Fruit fly (Drosophila melanogaster) whole organism, adult: ENCODE measurements around the gene CG34179.

Experiments used
- CG11617 ChIP-seq: fragments of 200-800 bp; sonication (Bioruptor generic); optimal IDR thresholded peaks from 2 replicates; lab custom pipeline; 2017; ENCODE audit warnings: mild to moderate bottlenecking, missing biosample characterization, missing genetic modification reagents, missing genetic modification characterization
- CG12768 ChIP-seq: fragments of 200-800 bp; sonication (Bioruptor generic); optimal IDR thresholded peaks from 2 replicates; lab custom pipeline; 2017; ENCODE audit warnings: missing biosample characterization, missing genetic modification characterization, mild to moderate bottlenecking, moderate library complexity, missing genetic modification reagents
- CG14711 ChIP-seq: fragments of 200-800 bp; sonication (Bioruptor generic); optimal IDR thresholded peaks from 2 replicates; lab custom pipeline; 2018; ENCODE audit warnings: missing biosample characterization, mild to moderate bottlenecking, missing genetic modification characterization, moderate library complexity
- CG1620 ChIP-seq: fragments of 200-800 bp; sonication (Bioruptor generic); optimal IDR thresholded peaks from 2 replicates; lab custom pipeline; 2016; ENCODE audit warnings: missing biosample characterization, missing genetic modification characterization
- CG33017 ChIP-seq: fragments of 200-800 bp; sonication (Bioruptor generic); optimal IDR thresholded peaks from 2 replicates; lab custom pipeline; 2018; ENCODE audit warnings: missing biosample characterization, mild to moderate bottlenecking, missing genetic modification characterization, moderate library complexity
- CG5204 ChIP-seq: fragments of 200-800 bp; sonication (Bioruptor generic); optimal IDR thresholded peaks from 2 replicates; lab custom pipeline; 2016; ENCODE audit warnings: missing biosample characterization, missing genetic modification characterization
- CG7045 ChIP-seq: fragments of 200-800 bp; sonication (Bioruptor generic); optimal IDR thresholded peaks from 2 replicates; lab custom pipeline; 2017; ENCODE audit warnings: missing biosample characterization, mild to moderate bottlenecking, missing genetic modification characterization
- CG7101 ChIP-seq: fragments of 200-800 bp; sonication (Bioruptor generic); optimal IDR thresholded peaks from 2 replicates; lab custom pipeline; 2018; ENCODE audit warnings: missing biosample characterization, mild to moderate bottlenecking, missing genetic modification characterization, moderate library complexity
- Clk ChIP-seq: fragments of 200-800 bp; sonication (Bioruptor generic); optimal IDR thresholded peaks from 2 replicates; lab custom pipeline; 2017; ENCODE audit warnings: missing biosample characterization, missing genetic modification characterization
- Crg-1 ChIP-seq: fragments of 200-800 bp; sonication (Bioruptor generic); optimal IDR thresholded peaks from 2 replicates; lab custom pipeline; 2016; ENCODE audit warnings: missing biosample characterization, missing genetic modification characterization
- Hr96 ChIP-seq: fragments of 200-800 bp; sonication (Bioruptor generic); optimal IDR thresholded peaks from 2 replicates; lab custom pipeline; 2016; ENCODE audit warnings: missing biosample characterization, missing genetic modification characterization
- Mnt ChIP-seq: fragments of 200-800 bp; sonication (Bioruptor generic); optimal IDR thresholded peaks from 2 replicates; lab custom pipeline; 2016; ENCODE audit warnings: missing biosample characterization, mild to moderate bottlenecking, missing genetic modification characterization
- bab1 ChIP-seq: fragments of 200-800 bp; sonication (Bioruptor generic); optimal IDR thresholded peaks from 3 replicates; lab custom pipeline; 2019; ENCODE audit warnings: missing biosample characterization, mild to moderate bottlenecking, missing genetic modification characterization, moderate library complexity
- cic ChIP-seq: fragments of 200-800 bp; sonication (Bioruptor generic); optimal IDR thresholded peaks from 2 replicates; lab custom pipeline; 2017; ENCODE audit warnings: missing biosample characterization, mild to moderate bottlenecking, missing genetic modification characterization, moderate library complexity
- cnc ChIP-seq, 2 experiments: fragments of >200 bp; optimal IDR thresholded peaks; 2 replicates each; lab custom pipeline; 2017
- kay ChIP-seq: fragments of 200-800 bp; sonication (Bioruptor generic); peaks from one replicate; lab custom pipeline; 2016; ENCODE audit warnings: missing biosample characterization, missing genetic modification characterization, borderline replicate concordance
- ovo ChIP-seq: fragments of 200-800 bp; sonication (Bioruptor generic); optimal IDR thresholded peaks from 2 replicates; lab custom pipeline; 2016; ENCODE audit warnings: missing biosample characterization, missing genetic modification characterization
- pad ChIP-seq: fragments of 200-800 bp; sonication (Bioruptor generic); optimal IDR thresholded peaks from 3 replicates; lab custom pipeline; 2017; ENCODE audit warnings: missing biosample characterization, missing genetic modification characterization, mild to moderate bottlenecking, moderate library complexity, missing genetic modification reagents
- tj ChIP-seq: fragments of 200-800 bp; sonication (Bioruptor generic); optimal IDR thresholded peaks from 3 replicates; lab custom pipeline; 2017; ENCODE audit warnings: missing biosample characterization, mild to moderate bottlenecking, missing genetic modification characterization, moderate library complexity
- toe ChIP-seq: fragments of 200-800 bp; sonication (Bioruptor generic); optimal IDR thresholded peaks from 2 replicates; lab custom pipeline; 2016; ENCODE audit warnings: missing biosample characterization, missing genetic modification characterization

Gene CG34179

DNA sequence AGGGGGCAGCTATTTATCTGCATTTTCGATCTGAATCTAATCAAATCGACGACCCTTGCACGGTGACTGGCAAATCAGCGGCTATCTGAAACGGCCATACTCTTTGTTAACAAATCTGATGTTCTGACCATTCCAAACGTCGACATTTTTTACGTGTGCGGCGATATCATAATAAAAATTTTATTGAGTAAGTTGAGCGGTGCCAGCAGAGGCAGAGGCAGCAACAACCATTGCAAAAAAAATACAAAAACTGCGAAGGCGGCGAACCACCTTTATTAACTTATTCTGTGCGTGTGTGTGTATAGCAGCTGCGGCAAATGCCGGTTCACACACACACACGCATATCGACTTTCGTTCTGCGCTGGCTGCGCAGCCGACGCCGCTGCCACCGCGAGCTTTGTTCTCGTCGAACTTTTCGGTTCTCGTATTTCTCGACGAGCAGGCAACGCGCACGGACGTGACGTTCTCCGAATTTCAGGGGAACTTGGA, 33.7 kb upstream of the CG34179 start, which contains the start of gene Kr-h1:
Gene Kr-h1, plus strand, starts transcription at position 447 of the 489 bp plus-strand sequence.
- TF ChIP-seq Clk (GFP tag; lab: Kevin White, UChicago) (no peak), CG7045 (GFP tag; lab: Kevin White, UChicago) (no peak), CG12768 (GFP tag; lab: Kevin White, UChicago) (peak; percentile 67), CG7101 (tag; lab: Kevin White, UChicago) (peak; percentile 5), Hr96 (GFP tag; lab: Kevin White, UChicago) (no peak), bab1 (GFP tag; lab: Kevin White, UChicago) (no peak), CG5204 (GFP tag; lab: Kevin White, UChicago) (no peak), tj (GFP tag; lab: Kevin White, UChicago) (peak; percentile 78), kay (GFP tag; lab: Kevin White, UChicago) (no peak), cic (GFP tag; lab: Kevin White, UChicago) (peak; percentile 90), Crg-1 (GFP tag; lab: Kevin White, UChicago) (no peak), cnc (optimal IDR thresholded peaks at IDR 0.05; lab: Kevin White, UChicago) (peak; percentile 64 to 95), CG14711 (tag; lab: Kevin White, UChicago) (peak; percentile 21), CG33017 (tag; lab: Kevin White, UChicago) (peak; percentile 50), ovo (GFP tag; lab: Kevin White, UChicago) (no peak), Mnt (peak; percentile 6)

dm6 chr2L:6081134-6081832, 32.8 kb upstream of the CG34179 start:
- no peak for TF ChIP-seq CG7045 (GFP tag; lab: Kevin White, UChicago)
- TF ChIP-seq Mnt: peak; percentile 54
- peak; percentile 70 for TF ChIP-seq tj (GFP tag; lab: Kevin White, UChicago)
- TF ChIP-seq CG12768 (GFP tag; lab: Kevin White, UChicago): peak; percentile 67
- peak; percentile 29 for TF ChIP-seq toe (GFP tag; lab: Kevin White, UChicago)
- TF ChIP-seq cic (GFP tag; lab: Kevin White, UChicago): peak; percentile 89
- no peak for TF ChIP-seq CG5204 (GFP tag; lab: Kevin White, UChicago)
- TF ChIP-seq kay (GFP tag; lab: Kevin White, UChicago): peak; percentile 81
- peak; percentile 22 for TF ChIP-seq Clk (GFP tag; lab: Kevin White, UChicago)
- peak; percentile 42 for TF ChIP-seq CG7101 (tag; lab: Kevin White, UChicago)
- peak; percentile 11 for TF ChIP-seq CG11617 (GFP tag; lab: Kevin White, UChicago)
- peak; percentile 37 for TF ChIP-seq pad (GFP tag; lab: Kevin White, UChicago)
- TF ChIP-seq CG1620 (GFP tag; lab: Kevin White, UChicago): peak; percentile 17
- TF ChIP-seq CG14711 (tag; lab: Kevin White, UChicago): no peak
- peak; percentile 34 for TF ChIP-seq Hr96 (GFP tag; lab: Kevin White, UChicago)

DNA sequence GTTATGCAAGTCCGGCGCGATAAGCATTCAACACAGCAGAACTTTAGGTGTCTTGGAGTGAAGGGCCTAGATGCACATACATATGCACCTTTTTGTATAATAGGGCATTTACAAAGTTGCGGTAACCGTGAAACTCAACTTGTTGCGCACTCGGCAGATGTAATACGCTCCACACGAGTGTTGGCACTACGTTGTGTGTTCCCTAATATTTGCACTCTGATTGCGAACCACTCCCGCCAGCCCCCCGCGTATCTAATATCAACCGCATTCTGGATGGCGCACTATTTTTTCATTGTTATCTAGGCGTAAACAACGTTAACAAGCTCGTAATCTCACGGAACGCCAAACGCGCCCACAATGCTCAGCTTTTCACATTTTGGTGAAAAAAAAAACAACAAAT, 31.8 kb upstream of the CG34179 start:
- peak; percentile 74 for TF ChIP-seq Clk (GFP tag; lab: Kevin White, UChicago)
- peak; percentile 8 for TF ChIP-seq CG14711 (tag; lab: Kevin White, UChicago)
- TF ChIP-seq Mnt: peak; percentile 67
- peak; percentile 69 for TF ChIP-seq ovo (GFP tag; lab: Kevin White, UChicago)
- TF ChIP-seq CG5204 (GFP tag; lab: Kevin White, UChicago): peak; percentile 8
- peak; percentile 87 for TF ChIP-seq CG12768 (GFP tag; lab: Kevin White, UChicago)
- peak; percentile 56 for TF ChIP-seq CG1620 (GFP tag; lab: Kevin White, UChicago)
- peak; percentile 52 for TF ChIP-seq Crg-1 (GFP tag; lab: Kevin White, UChicago)
- TF ChIP-seq Hr96 (GFP tag; lab: Kevin White, UChicago): peak; percentile 63
- peak; percentile 22 for TF ChIP-seq CG11617 (GFP tag; lab: Kevin White, UChicago)
- peak; percentile 21 for TF ChIP-seq tj (GFP tag; lab: Kevin White, UChicago)
- peak; percentile 62 for TF ChIP-seq CG7101 (tag; lab: Kevin White, UChicago)
- TF ChIP-seq cic (GFP tag; lab: Kevin White, UChicago): peak; percentile 97
- TF ChIP-seq bab1 (GFP tag; lab: Kevin White, UChicago): no peak
- TF ChIP-seq CG7045 (GFP tag; lab: Kevin White, UChicago): peak; percentile 74
- peak; percentile 70 for TF ChIP-seq toe (GFP tag; lab: Kevin White, UChicago)
- TF ChIP-seq CG33017 (tag; lab: Kevin White, UChicago): peak; percentile 39
- peak; percentile 46 for TF ChIP-seq pad (GFP tag; lab: Kevin White, UChicago)
- peak; percentile 85 for TF ChIP-seq kay (GFP tag; lab: Kevin White, UChicago)
- no peak for TF ChIP-seq cnc (optimal IDR thresholded peaks at IDR 0.05; lab: Kevin White, UChicago)

DNA sequence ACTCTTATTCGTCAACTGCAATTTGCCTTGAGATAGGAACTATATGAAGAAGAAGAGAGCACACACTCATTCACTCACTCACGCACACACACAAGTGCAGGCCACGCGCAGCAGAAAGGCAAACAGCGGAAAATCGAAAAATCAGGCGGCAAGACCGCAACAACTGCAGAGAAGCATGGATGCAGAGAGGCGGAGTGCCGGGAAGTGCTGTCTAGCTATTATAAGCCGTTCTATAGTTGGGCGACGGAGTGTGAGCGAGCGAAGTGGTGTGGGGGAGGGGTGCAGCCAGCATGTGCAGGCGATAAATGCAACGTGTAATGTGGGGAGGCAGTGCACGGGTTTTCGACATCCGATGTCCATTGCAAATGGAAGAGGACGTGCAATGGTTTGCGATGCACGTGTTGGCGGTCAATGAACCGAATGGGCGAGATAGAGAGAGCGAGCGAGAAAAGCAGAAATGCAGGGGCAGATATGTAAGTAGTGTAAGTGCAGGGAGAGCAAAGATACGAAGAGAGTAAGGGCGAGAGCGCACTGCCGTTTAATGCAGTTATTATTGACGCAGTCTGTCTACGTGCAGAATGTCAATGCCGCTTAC, 30.3 kb upstream of the CG34179 start:
- TF ChIP-seq CG7101 (tag; lab: Kevin White, UChicago): peak; percentile 40
- no peak for TF ChIP-seq CG5204 (GFP tag; lab: Kevin White, UChicago)
- TF ChIP-seq CG14711 (tag; lab: Kevin White, UChicago): peak; percentile 18
- TF ChIP-seq pad (GFP tag; lab: Kevin White, UChicago): peak; percentile 86
- peak; percentile 88 for TF ChIP-seq ovo (GFP tag; lab: Kevin White, UChicago)
- TF ChIP-seq kay (GFP tag; lab: Kevin White, UChicago): peak; percentile 99
- peak in 1 of 2 experiments; percentile 90 for TF ChIP-seq cnc (optimal IDR thresholded peaks at IDR 0.05; lab: Kevin White, UChicago)
- peak; percentile 100 for TF ChIP-seq tj (GFP tag; lab: Kevin White, UChicago)
- TF ChIP-seq Mnt: peak; percentile 99
- peak; percentile 48 for TF ChIP-seq CG11617 (GFP tag; lab: Kevin White, UChicago)
- TF ChIP-seq Crg-1 (GFP tag; lab: Kevin White, UChicago): peak; percentile 81
- TF ChIP-seq cic (GFP tag; lab: Kevin White, UChicago): peak; percentile 100
- peak; percentile 31 for TF ChIP-seq CG1620 (GFP tag; lab: Kevin White, UChicago)
- no peak for TF ChIP-seq Hr96 (GFP tag; lab: Kevin White, UChicago)
- peak; percentile 5 for TF ChIP-seq bab1 (GFP tag; lab: Kevin White, UChicago)
- TF ChIP-seq Clk (GFP tag; lab: Kevin White, UChicago): peak; percentile 91
- TF ChIP-seq CG7045 (GFP tag; lab: Kevin White, UChicago): peak; percentile 13
- peak; percentile 91 for TF ChIP-seq CG12768 (GFP tag; lab: Kevin White, UChicago)
- TF ChIP-seq CG33017 (tag; lab: Kevin White, UChicago): peak; percentile 55
- TF ChIP-seq toe (GFP tag; lab: Kevin White, UChicago): peak; percentile 68
